Worm (Caenorhabditis elegans) whole organism, young adult: ENCODE results near the gene C53C11.5.
A peak's percentile ranks its signal among the peaks of the same experiment; 100 is the strongest.

Experiments used
- B0336.3 ChIP-seq: fragments of 200-800 bp; sonication (Bioruptor generic); IDR thresholded peaks from 2 replicates; pipeline ENCODE4 v1.3.6; 2022; ENCODE audit warnings: missing genetic modification characterization, missing compliant biosample characterization
- F10E7.11 ChIP-seq: sonication (generic microtip); optimal IDR thresholded peaks from 2 replicates; lab custom pipeline; 2017; ENCODE audit warnings: mild to moderate bottlenecking, missing genetic modification characterization, moderate library complexity, missing compliant biosample characterization
- F33H1.4 ChIP-seq: fragments of 200-800 bp; sonication (Bioruptor generic); IDR thresholded peaks from 2 replicates; pipeline ENCODE4 v1.3.6; 2022; ENCODE audit warnings: missing genetic modification reagents, missing genetic modification characterization, missing compliant biosample characterization
- F37B4.10 ChIP-seq: fragments of 200-800 bp; sonication (Bioruptor generic); IDR thresholded peaks from 2 replicates; pipeline ENCODE4 v1.3.6; 2022; ENCODE audit warnings: missing genetic modification characterization, missing compliant biosample characterization
- F57C9.4 ChIP-seq: sonication (generic microtip); optimal IDR thresholded peaks from 2 replicates; lab custom pipeline; 2017; ENCODE audit warnings: mild to moderate bottlenecking, missing genetic modification characterization, missing compliant biosample characterization
- Y56A3A.18 ChIP-seq: fragments of 200-800 bp; sonication (Bioruptor generic); IDR thresholded peaks from 2 replicates; pipeline ENCODE4 v1.3.6; 2022; ENCODE audit warnings: missing genetic modification reagents, missing genetic modification characterization, missing compliant biosample characterization
- ZK185.1 ChIP-seq: sonication (generic microtip); optimal IDR thresholded peaks from 2 replicates; lab custom pipeline; 2016; ENCODE audit warnings: mild to moderate bottlenecking, missing genetic modification characterization, missing compliant biosample characterization; ENCODE audit not compliant: poor library complexity, severe bottlenecking
- athp-1 ChIP-seq: sonication (generic microtip); optimal IDR thresholded peaks from 2 replicates; lab custom pipeline; 2017; ENCODE audit warnings: mild to moderate bottlenecking, missing genetic modification characterization, missing compliant biosample characterization
- attf-6 ChIP-seq: fragments of 200-800 bp; sonication (Bioruptor generic); IDR thresholded peaks from 2 replicates; pipeline ENCODE4 v1.3.6; 2022; ENCODE audit warnings: missing genetic modification reagents, missing genetic modification characterization, missing compliant biosample characterization
- cebp-2 ChIP-seq: fragments of 200-800 bp; sonication (Bioruptor generic); IDR thresholded peaks from 2 replicates; pipeline ENCODE4 v1.3.6; 2022; ENCODE audit warnings: missing genetic modification characterization, missing compliant biosample characterization
- ceh-27 ChIP-seq: fragments of 200-800 bp; sonication (Bioruptor generic); optimal IDR thresholded peaks from 2 replicates; lab custom pipeline; 2018; ENCODE audit warnings: mild to moderate bottlenecking, missing genetic modification characterization, moderate library complexity, missing compliant biosample characterization
- ceh-91 ChIP-seq: fragments of 200-800 bp; sonication (Bioruptor generic); IDR thresholded peaks from 2 replicates; pipeline ENCODE4 v1.3.6; 2022; ENCODE audit warnings: missing genetic modification reagents, missing genetic modification characterization, missing compliant biosample characterization
- dox-1 ChIP-seq: fragments of 200-800 bp; sonication (Bioruptor generic); IDR thresholded peaks from 2 replicates; pipeline ENCODE4 v1.3.6; 2022; ENCODE audit warnings: missing genetic modification reagents, missing genetic modification characterization, missing compliant biosample characterization
- efl-1 ChIP-seq: fragments of 150-350 bp; optimal IDR thresholded peaks from 2 replicates; lab custom pipeline; 2014; ENCODE audit warnings: missing biosample characterization, missing genetic modification reagents, missing genetic modification characterization
- ets-4 ChIP-seq: fragments of 200-800 bp; sonication (Bioruptor generic); optimal IDR thresholded peaks from 2 replicates; lab custom pipeline; 2018; ENCODE audit warnings: mild to moderate bottlenecking, missing genetic modification characterization, missing compliant biosample characterization
- gei-17 ChIP-seq: fragments of 200-800 bp; sonication (Bioruptor generic); optimal IDR thresholded peaks from 2 replicates; lab custom pipeline; 2018; ENCODE audit warnings: mild to moderate bottlenecking, missing genetic modification characterization, missing compliant biosample characterization
- him-1 ChIP-seq: sonication (generic microtip); optimal IDR thresholded peaks from 2 replicates; lab custom pipeline; 2016; ENCODE audit warnings: missing genotype, missing genetic modification reagents, missing genetic modification characterization, missing compliant biosample characterization
- hlh-26 ChIP-seq: fragments of 200-800 bp; sonication (Bioruptor generic); conservative IDR thresholded peaks from 2 replicates; pipeline ENCODE4 v1.3.6; 2022; ENCODE audit warnings: missing genetic modification reagents, missing genetic modification characterization, missing compliant biosample characterization
- hmg-1.2 ChIP-seq: fragments of 200-800 bp; sonication (Bioruptor generic); IDR thresholded peaks from 2 replicates; pipeline ENCODE4 v1.3.6; 2022; ENCODE audit warnings: missing genetic modification reagents, missing genetic modification characterization, missing compliant biosample characterization
- lag-1 ChIP-seq: fragments of 200-800 bp; sonication (Bioruptor generic); IDR thresholded peaks from 2 replicates; pipeline ENCODE4 v1.3.6; 2022; ENCODE audit warnings: missing genetic modification reagents, missing genetic modification characterization, missing compliant biosample characterization
- let-526 ChIP-seq: fragments of 200-800 bp; sonication (Bioruptor generic); IDR thresholded peaks from 2 replicates; pipeline ENCODE4 v1.3.6; 2022; ENCODE audit warnings: missing genetic modification reagents, missing genetic modification characterization, missing compliant biosample characterization
- lir-1 ChIP-seq: fragments of 200-800 bp; sonication (Bioruptor generic); conservative IDR thresholded peaks from 2 replicates; pipeline ENCODE4 v1.3.6; 2022; ENCODE audit warnings: missing genetic modification reagents, missing genetic modification characterization, missing compliant biosample characterization
- mcd-1 ChIP-seq: fragments of 200-800 bp; sonication (Bioruptor generic); IDR thresholded peaks from 2 replicates; pipeline ENCODE4 v1.3.6; 2022; ENCODE audit warnings: missing genetic modification reagents, missing genetic modification characterization, missing compliant biosample characterization
- nhr-27 ChIP-seq: fragments of 200-800 bp; sonication (Bioruptor generic); optimal IDR thresholded peaks from 2 replicates; lab custom pipeline; 2018; ENCODE audit warnings: mild to moderate bottlenecking, missing genetic modification characterization, moderate library complexity, missing compliant biosample characterization
- nhr-80 ChIP-seq: sonication (generic microtip); optimal IDR thresholded peaks from 2 replicates; lab custom pipeline; 2016; ENCODE audit warnings: missing genetic modification characterization, missing compliant biosample characterization
- nhr-90 ChIP-seq: sonication (generic microtip); optimal IDR thresholded peaks from 2 replicates; lab custom pipeline; 2016; ENCODE audit warnings: missing genotype, mild to moderate bottlenecking, missing genetic modification characterization, missing compliant biosample characterization
- snpc-1.3 ChIP-seq: sonication (generic microtip); optimal IDR thresholded peaks from 2 replicates; lab custom pipeline; 2017; ENCODE audit warnings: missing genetic modification characterization, mild to moderate bottlenecking, missing compliant biosample characterization, antibody characterized with exemption, moderate library complexity, missing genotype, missing genetic modification reagents; ENCODE audit not compliant: insufficient read depth
- somi-1 ChIP-seq: fragments of 200-800 bp; sonication (Bioruptor generic); optimal IDR thresholded peaks from 2 replicates; lab custom pipeline; 2018; ENCODE audit warnings: mild to moderate bottlenecking, missing genetic modification characterization, missing compliant biosample characterization
- tlf-1 ChIP-seq: fragments of 200-800 bp; sonication (Bioruptor generic); optimal IDR thresholded peaks from 2 replicates; lab custom pipeline; 2018; ENCODE audit warnings: mild to moderate bottlenecking, missing genetic modification characterization, missing compliant biosample characterization
- unc-130 ChIP-seq: sonication (generic microtip); optimal IDR thresholded peaks from 2 replicates; lab custom pipeline; 2016; ENCODE audit warnings: missing genetic modification reagents, missing genetic modification characterization, missing compliant biosample characterization
- zfh-2 ChIP-seq: fragments of 200-800 bp; sonication (Bioruptor generic); conservative IDR thresholded peaks from 2 replicates; pipeline ENCODE4 v1.3.6; 2022; ENCODE audit warnings: missing genetic modification reagents, missing genetic modification characterization, missing compliant biosample characterization
- ztf-22 ChIP-seq: fragments of 200-800 bp; sonication (Bioruptor generic); optimal IDR thresholded peaks from 2 replicates; lab custom pipeline; 2018; ENCODE audit warnings: mild to moderate bottlenecking, missing genetic modification characterization, moderate library complexity, missing compliant biosample characterization
- ztf-3 ChIP-seq: fragments of 200-800 bp; sonication (Bioruptor generic); optimal IDR thresholded peaks from 2 replicates; lab custom pipeline; 2018; ENCODE audit warnings: mild to moderate bottlenecking, missing genetic modification characterization, missing compliant biosample characterization
- ztf-6 ChIP-seq: fragments of 200-800 bp; sonication (Bioruptor generic); IDR thresholded peaks from 2 replicates; pipeline ENCODE4 v1.3.6; 2022; ENCODE audit warnings: missing genetic modification reagents, missing genetic modification characterization, missing compliant biosample characterization

C53C11.5 gene

ce11 chrX:17324954-17325353 lies 8.9 kb upstream of the C53C11.5 start:
- TF ChIP-seq zfh-2 (GFP tag; lab: Robert Waterston, UW) (0 out of 2 replicates have a peak, but pooled peaks have one; percentile 30), gei-17 (GFP tag; lab: Kevin White, UChicago) (no peak)

- peak; percentile 73 for TF ChIP-seq ceh-27 (GFP tag; lab: Kevin White, UChicago)
- TF ChIP-seq ztf-6: no peak
- TF ChIP-seq somi-1: no peak
- TF ChIP-seq hmg-1.2 (GFP tag; lab: Robert Waterston, UW): no peak
- no peak for TF ChIP-seq ets-4
Observed at ce11 chrX:17327226-17327625, 6.6 kb upstream of the C53C11.5 start.

ce11 chrX:17329075-17329474 lies 4.8 kb upstream of the C53C11.5 start:
- TF ChIP-seq F57C9.4 (tag; lab: Kevin White, UChicago) (no peak), dox-1 (GFP tag; lab: Robert Waterston, UW) (0 out of 2 replicates have a peak, but pooled peaks have one; percentile 12)

- TF ChIP-seq cebp-2 (GFP tag; lab: Robert Waterston, UW): no peak
- no peak for TF ChIP-seq Y56A3A.18 (GFP tag; lab: Robert Waterston, UW)
- TF ChIP-seq F57C9.4 (tag; lab: Kevin White, UChicago): no peak
- no peak for TF ChIP-seq ztf-22
- no peak for TF ChIP-seq unc-130 (GFP tag; lab: Kevin White, UChicago)
- no peak for TF ChIP-seq him-1 (tag; lab: Kevin White, UChicago)
- TF ChIP-seq F33H1.4 (GFP tag; lab: Robert Waterston, UW): no peak
- no peak for TF ChIP-seq efl-1 (GFP tag; lab: Kevin White, UChicago)
- TF ChIP-seq B0336.3: no peak
- TF ChIP-seq nhr-80 (tag; lab: Kevin White, UChicago): no peak
- TF ChIP-seq lir-1 (GFP tag; lab: Robert Waterston, UW): no peak
Observed at ce11 chrX:17330574-17330973, 3.3 kb upstream of the C53C11.5 start.

ce11 chrX:17336354-17336753 lies 2.5 kb downstream of the C53C11.5 start, which contains the start of gene C53C11.2:
Gene C53C11.2 (plus strand): TSS chrX:17336637.
- peak; percentile 9 for TF ChIP-seq nhr-80 (tag; lab: Kevin White, UChicago)
- TF ChIP-seq efl-1 (GFP tag; lab: Kevin White, UChicago): no peak
- TF ChIP-seq, all 124 proteins: peak for 1

- TF ChIP-seq ZK185.1 (tag; lab: Kevin White, UChicago): no peak
- TF ChIP-seq snpc-1.3 (tag; lab: Kevin White, UChicago): no peak
- TF ChIP-seq let-526 (GFP tag; lab: Robert Waterston, UW): no peak
- TF ChIP-seq mcd-1 (GFP tag; lab: Robert Waterston, UW): no peak
- TF ChIP-seq zfh-2 (GFP tag; lab: Robert Waterston, UW): no peak
- TF ChIP-seq hlh-26 (GFP tag; lab: Robert Waterston, UW): no peak
- no peak for TF ChIP-seq tlf-1 (GFP tag; lab: Kevin White, UChicago)
- no peak for TF ChIP-seq ceh-91 (GFP tag; lab: Robert Waterston, UW)
- TF ChIP-seq nhr-27: no peak
- no peak for TF ChIP-seq F37B4.10
- TF ChIP-seq lag-1 (GFP tag; lab: Robert Waterston, UW): no peak
- no peak for TF ChIP-seq athp-1 (tag; lab: Kevin White, UChicago)
- TF ChIP-seq F10E7.11 (tag; lab: Kevin White, UChicago): no peak
- TF ChIP-seq attf-6 (GFP tag; lab: Robert Waterston, UW): no peak
- TF ChIP-seq nhr-90 (tag; lab: Kevin White, UChicago): no peak
- no peak for TF ChIP-seq ztf-3 (GFP tag; lab: Kevin White, UChicago)
Observed at ce11 chrX:17338944-17339343, 5.1 kb downstream of the C53C11.5 start.
